Fruit fly (Drosophila melanogaster): ENCODE data around the gene Pi4KIIalpha.

The Pi4KIIalpha gene

dm6 chr3R:5613114-5613443 lies 49.6 kb upstream of the Pi4KIIalpha start, which contains the start of gene Atu (continued):
- TF ChIP-seq dac (GFP tag; optimal IDR thresholded peaks at IDR 0.05) (no peak), CG6854 (GFP tag; optimal IDR thresholded peaks at IDR 0.05) (no peak), fkh (GFP tag; optimal IDR thresholded peaks at IDR 0.05) (peak; percentile 86), CG3032 (tag; optimal IDR thresholded peaks at IDR 0.05) (no peak), Hr4 (GFP tag; optimal IDR thresholded peaks at IDR 0.05) (no peak), fd59A (GFP tag; optimal IDR thresholded peaks at IDR 0.05) (no peak), CG6276 (GFP tag; optimal IDR thresholded peaks at IDR 0.05) (no peak), CG6808 (GFP tag; optimal IDR thresholded peaks at IDR 0.05) (no peak), Smox (GFP tag; optimal IDR thresholded peaks at IDR 0.05) (no peak)

- TF ChIP-seq pdm3 (GFP tag; optimal IDR thresholded peaks at IDR 0.05) (no peak), topi (GFP tag; optimal IDR thresholded peaks at IDR 0.05) (no peak), Sox14 (GFP tag; optimal IDR thresholded peaks at IDR 0.05) (peak; percentile 67), CG6808 (GFP tag; optimal IDR thresholded peaks at IDR 0.05) (no peak), Eip78C (GFP tag) (peak; percentile 48), fd85E (GFP tag; optimal IDR thresholded peaks at IDR 0.05) (peak; percentile 28), CG9139 (GFP tag; optimal IDR thresholded peaks at IDR 0.05) (peak; percentile 54), cyc (GFP tag; optimal IDR thresholded peaks at IDR 0.05) (no peak), vri (GFP tag; optimal IDR thresholded peaks at IDR 0.05) (peak; percentile 31), CG6854 (GFP tag; optimal IDR thresholded peaks at IDR 0.05) (peak; percentile 22), dsx (GFP tag; optimal IDR thresholded peaks at IDR 0.05; ENCODE audit: poor library complexity, severe bottlenecking) (no peak), ss (GFP tag; optimal IDR thresholded peaks at IDR 0.05) (peak; percentile 33 to 38), svp (GFP tag) (peak; percentile 86), CG3032 (tag; optimal IDR thresholded peaks at IDR 0.05) (no peak)
Observed at dm6 chr3R:5612372-5613113, 49.1 kb upstream of the Pi4KIIalpha start, which contains the start of gene Rga. Gene Rga, minus strand, starts transcription at chr3R:5613112.

- TF ChIP-seq topi (GFP tag; optimal IDR thresholded peaks at IDR 0.05) (peak; percentile 6), Hr38 (GFP tag; optimal IDR thresholded peaks at IDR 0.05) (no peak), CG3919 (GFP tag; optimal IDR thresholded peaks at IDR 0.05) (no peak), net (GFP tag; optimal IDR thresholded peaks at IDR 0.05) (no peak)
Observed at dm6 chr3R:5611733-5612132, 48.3 kb upstream of the Pi4KIIalpha start.

DNA sequence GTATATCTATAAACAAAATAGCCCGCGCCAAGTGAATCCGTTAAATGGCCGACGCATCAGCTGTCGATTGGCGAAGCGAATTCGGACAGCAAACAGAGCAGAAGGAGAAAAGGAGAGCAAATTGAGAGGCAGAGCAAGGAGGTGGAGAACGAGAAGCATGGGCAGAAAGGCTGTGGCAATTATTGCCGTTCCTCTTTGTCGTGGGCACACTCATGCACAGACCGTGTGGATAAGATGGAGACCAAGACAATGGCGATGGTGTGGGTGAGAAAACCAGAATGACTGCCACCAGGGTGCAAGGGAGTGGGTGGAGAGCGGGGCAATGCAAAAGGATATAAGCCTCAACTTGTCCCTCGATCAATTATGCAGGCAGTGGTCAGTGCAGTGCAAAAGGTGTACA lies 47.7 kb upstream of the Pi4KIIalpha start:
- TF ChIP-seq CG7368 (GFP tag; optimal IDR thresholded peaks at IDR 0.05) (no peak), CG6163 (GFP tag; IDR thresholded peaks at IDR 0.05) (peak; percentile 75), acj6 (GFP tag; optimal IDR thresholded peaks at IDR 0.05) (no peak), CG9139 (GFP tag; optimal IDR thresholded peaks at IDR 0.05) (no peak), CG11294 (GFP tag; IDR thresholded peaks at IDR 0.05) (no peak), CG10631 (GFP tag; optimal IDR thresholded peaks at IDR 0.05) (no peak), eg (GFP tag; IDR thresholded peaks at IDR 0.05) (no peak), CG3919 (GFP tag; optimal IDR thresholded peaks at IDR 0.05) (no peak), CG10669 (GFP tag; optimal IDR thresholded peaks at IDR 0.05) (no peak), Met (GFP tag; optimal IDR thresholded peaks at IDR 0.05) (no peak), Sox14 (GFP tag; optimal IDR thresholded peaks at IDR 0.05) (peak; percentile 14), Eip75B (GFP tag; optimal IDR thresholded peaks at IDR 0.05) (peak; percentile 35), Gug (GFP tag; IDR thresholded peaks at IDR 0.05) (no peak), lz (GFP tag; optimal IDR thresholded peaks at IDR 0.05) (no peak), Blimp-1 (GFP tag; optimal IDR thresholded peaks at IDR 0.05) (no peak), cyc (GFP tag; optimal IDR thresholded peaks at IDR 0.05) (no peak), CG3032 (tag; optimal IDR thresholded peaks at IDR 0.05) (no peak), salr (GFP tag; optimal IDR thresholded peaks at IDR 0.05) (no peak), CG4318 (GFP tag; optimal IDR thresholded peaks at IDR 0.05) (no peak), pdm3 (GFP tag; optimal IDR thresholded peaks at IDR 0.05) (no peak), CG8319 (GFP tag; optimal IDR thresholded peaks at IDR 0.05) (no peak), achi (GFP tag; optimal IDR thresholded peaks at IDR 0.05) (no peak), CG32006 (GFP tag; optimal IDR thresholded peaks at IDR 0.05) (no peak), CG11902 (GFP tag; optimal IDR thresholded peaks at IDR 0.05) (no peak), Eip78C (GFP tag) (peak; percentile 65), CG15336 (GFP tag; IDR thresholded peaks at IDR 0.05) (no peak), net (GFP tag; optimal IDR thresholded peaks at IDR 0.05) (no peak), vri (GFP tag; optimal IDR thresholded peaks at IDR 0.05) (no peak), CG34406 (GFP tag; optimal IDR thresholded peaks at IDR 0.05) (no peak), CG31627 (GFP tag; optimal IDR thresholded peaks at IDR 0.05) (no peak), Ets21C (GFP tag; optimal IDR thresholded peaks at IDR 0.05) (no peak)

Measured in whole organism, prepupa.